Fruit fly (Drosophila melanogaster) whole organism, prepupa: ENCODE results near the gene CG1575.

ENCODE experiments used
- Blimp-1 ChIP-seq: fragments of 200-800 bp; sonication (Bioruptor generic); optimal IDR thresholded peaks from 3 replicates; lab custom pipeline; 2017; ENCODE audit warnings: missing biosample characterization, missing genetic modification characterization, mild to moderate bottlenecking, moderate library complexity, missing genetic modification reagents
- CG11902 ChIP-seq: fragments of 200-800 bp; sonication (Bioruptor generic); optimal IDR thresholded peaks from 3 replicates; lab custom pipeline; 2016; ENCODE audit warnings: missing biosample characterization, missing genetic modification characterization
- CG32006 ChIP-seq: fragments of 200-800 bp; sonication (Bioruptor generic); optimal IDR thresholded peaks from 3 replicates; lab custom pipeline; 2017; ENCODE audit warnings: missing biosample characterization, mild to moderate bottlenecking, missing genetic modification characterization
- CG6854 ChIP-seq: fragments of 200-800 bp; sonication (Bioruptor generic); optimal IDR thresholded peaks from 2 replicates; lab custom pipeline; 2017; ENCODE audit warnings: missing biosample characterization, mild to moderate bottlenecking, missing genetic modification characterization
- CG8119 ChIP-seq: fragments of 200-800 bp; sonication (Bioruptor generic); IDR thresholded peaks from 3 replicates; pipeline ENCODE4 v1.3.6; 2022; ENCODE audit warnings: missing biosample characterization, missing genetic modification characterization
- CG8319 ChIP-seq: fragments of 200-800 bp; sonication (Bioruptor generic); optimal IDR thresholded peaks from 3 replicates; lab custom pipeline; 2016; ENCODE audit warnings: missing biosample characterization, missing genetic modification characterization
- Gug ChIP-seq: fragments of 200-800 bp; sonication (Bioruptor generic); IDR thresholded peaks from 2 replicates; pipeline ENCODE4 v1.3.6; 2022; ENCODE audit warnings: missing biosample characterization, missing genetic modification characterization
- Lpt ChIP-seq: fragments of 200-800 bp; sonication (Bioruptor generic); optimal IDR thresholded peaks from 3 replicates; lab custom pipeline; 2016; ENCODE audit warnings: missing biosample characterization, missing genetic modification characterization
- Sox14 ChIP-seq: fragments of 200-800 bp; sonication (Bioruptor generic); optimal IDR thresholded peaks from 3 replicates; lab custom pipeline; 2016; ENCODE audit warnings: missing biosample characterization, missing genetic modification characterization
- salr ChIP-seq, 2 experiments: fragments of 200-800 bp; sonication (Bioruptor generic); optimal IDR thresholded peaks; 3 replicates each; lab custom pipeline; 2016 to 2018; ENCODE audit warnings: missing biosample characterization in 2 of 2, missing genetic modification characterization in 2 of 2, mild to moderate bottlenecking in 1 of 2

dm6 chrX:8075300-8075927 lies 41.4 kb upstream of the CG1575 start, which contains the start of the genes Upf2 and CG1571:
- no peak for TF ChIP-seq Blimp-1 (GFP tag; lab: Kevin White, UChicago)
- TF ChIP-seq CG6854 = no peak
- TF ChIP-seq Sox14 = no peak
- TF ChIP-seq Lpt = no peak
- no peak for TF ChIP-seq salr (GFP tag; optimal IDR thresholded peaks at IDR 0.05; lab: Kevin White, UChicago)
- no peak for TF ChIP-seq Gug (GFP tag; lab: Robert Waterston, UW)
- no peak for TF ChIP-seq CG32006
- TF ChIP-seq CG8119 (GFP tag; lab: Robert Waterston, UW) = no peak
- no peak for TF ChIP-seq CG8319 (GFP tag; lab: Kevin White, UChicago)
- no peak for TF ChIP-seq CG11902 (GFP tag; lab: Kevin White, UChicago)
